Worm (Caenorhabditis elegans) whole organism, young adult: ENCODE data around the gene tax-6.

ENCODE experiments used
- C06A6.2 ChIP-seq: fragments of 200-800 bp; sonication (Bioruptor generic); conservative IDR thresholded peaks from 2 replicates; pipeline ENCODE4 v1.3.6; 2022; ENCODE audit warnings: missing genetic modification characterization, missing compliant biosample characterization
- C17E4.6 ChIP-seq: fragments of 200-800 bp; sonication (Bioruptor generic); IDR thresholded peaks from 2 replicates; pipeline ENCODE4 v1.3.6; 2022; ENCODE audit warnings: missing genetic modification reagents, missing genetic modification characterization, missing compliant biosample characterization
- F23B12.7 ChIP-seq: sonication (generic microtip); optimal IDR thresholded peaks from 2 replicates; lab custom pipeline; 2017; ENCODE audit warnings: missing genetic modification characterization, mild to moderate bottlenecking, missing compliant biosample characterization, antibody characterized with exemption, moderate library complexity; ENCODE audit not compliant: insufficient read depth
- F39B2.1 ChIP-seq: fragments of 200-800 bp; sonication (Bioruptor generic); IDR thresholded peaks from 2 replicates; pipeline ENCODE4 v1.3.6; 2022; ENCODE audit warnings: missing genetic modification reagents, missing genetic modification characterization, missing compliant biosample characterization
- F49E8.2 ChIP-seq: sonication (generic microtip); optimal IDR thresholded peaks from 3 replicates; lab custom pipeline; 2017; ENCODE audit warnings: missing genetic modification characterization, mild to moderate bottlenecking, missing compliant biosample characterization, antibody characterized with exemption, moderate library complexity; ENCODE audit not compliant: insufficient read depth
- F57A8.1 ChIP-seq: fragments of 200-800 bp; sonication (Bioruptor generic); optimal IDR thresholded peaks from 2 replicates; lab custom pipeline; 2018; ENCODE audit warnings: mild to moderate bottlenecking, missing genetic modification characterization, moderate library complexity, missing compliant biosample characterization
- K12H6.12 ChIP-seq: fragments of 200-800 bp; sonication (Bioruptor generic); optimal IDR thresholded peaks from 2 replicates; lab custom pipeline; 2018; ENCODE audit warnings: mild to moderate bottlenecking, missing genetic modification characterization, missing compliant biosample characterization
- Y53F4B.3 ChIP-seq: fragments of 200-800 bp; sonication (Bioruptor generic); IDR thresholded peaks from 2 replicates; pipeline ENCODE4 v1.3.6; 2022; ENCODE audit warnings: missing genetic modification reagents, missing genetic modification characterization, missing compliant biosample characterization
- Y79H2A.3 ChIP-seq: fragments of 200-800 bp; sonication (Bioruptor generic); conservative IDR thresholded peaks from 2 replicates; pipeline ENCODE4 v1.3.6; 2022; ENCODE audit warnings: missing genetic modification reagents, missing genetic modification characterization, missing compliant biosample characterization
- atf-7 ChIP-seq: sonication (generic microtip); optimal IDR thresholded peaks from 2 replicates; lab custom pipeline; 2017; ENCODE audit warnings: mild to moderate bottlenecking, missing genetic modification characterization, missing compliant biosample characterization
- attf-5 ChIP-seq: fragments of 200-800 bp; sonication (Bioruptor generic); optimal IDR thresholded peaks from 2 replicates; lab custom pipeline; 2018; ENCODE audit warnings: mild to moderate bottlenecking, missing genetic modification characterization, missing compliant biosample characterization
- cebp-1 ChIP-seq, 2 experiments: fragments of 200-800 bp in 1 of 2; sonication (Bioruptor generic) in 1 of 2; sonication (generic microtip) in 1 of 2; IDR thresholded peaks in 1 of 2; optimal IDR thresholded peaks in 1 of 2; 2 replicates each; pipeline versions ENCODE4 v1.3.6 to Lab custom; 2017 to 2022; ENCODE audit warnings: missing compliant biosample characterization in 2 of 2, missing genetic modification characterization in 2 of 2, mild to moderate bottlenecking in 1 of 2, missing genetic modification reagents in 1 of 2, moderate library complexity in 1 of 2
- ceh-100 ChIP-seq: fragments of 200-800 bp; sonication (Bioruptor generic); IDR thresholded peaks from 2 replicates; pipeline ENCODE4 v1.3.6; 2022; ENCODE audit warnings: missing genetic modification reagents, missing genetic modification characterization, missing compliant biosample characterization
- ceh-58 ChIP-seq: fragments of 200-800 bp; sonication (Bioruptor generic); IDR thresholded peaks from 2 replicates; pipeline ENCODE4 v1.3.6; 2022; ENCODE audit warnings: missing genetic modification characterization, missing compliant biosample characterization
- fkh-3 ChIP-seq: sonication (generic microtip); optimal IDR thresholded peaks from 2 replicates; lab custom pipeline; 2016; ENCODE audit warnings: mild to moderate bottlenecking, missing genetic modification characterization, missing compliant biosample characterization
- gei-17 ChIP-seq: fragments of 200-800 bp; sonication (Bioruptor generic); optimal IDR thresholded peaks from 2 replicates; lab custom pipeline; 2018; ENCODE audit warnings: mild to moderate bottlenecking, missing genetic modification characterization, missing compliant biosample characterization
- hmg-20 ChIP-seq: fragments of 200-800 bp; sonication (Bioruptor generic); IDR thresholded peaks from 2 replicates; pipeline ENCODE4 v1.3.6; 2022; ENCODE audit warnings: missing genetic modification reagents, missing genetic modification characterization, missing compliant biosample characterization
- hrde-1 ChIP-seq: sonication (generic microtip); optimal IDR thresholded peaks from 2 replicates; lab custom pipeline; 2016; ENCODE audit warnings: missing genetic modification characterization, mild to moderate bottlenecking, missing compliant biosample characterization, moderate library complexity, missing genotype, missing genetic modification reagents, borderline replicate concordance
- let-526 ChIP-seq: fragments of 200-800 bp; sonication (Bioruptor generic); IDR thresholded peaks from 2 replicates; pipeline ENCODE4 v1.3.6; 2022; ENCODE audit warnings: missing genetic modification reagents, missing genetic modification characterization, missing compliant biosample characterization
- let-607 ChIP-seq, 2 experiments: fragments of 200-800 bp in 1 of 2; sonication (Bioruptor generic) in 1 of 2; sonication (generic microtip) in 1 of 2; optimal IDR thresholded peaks; 2 replicates each; lab custom pipeline; 2016 to 2018; ENCODE audit warnings: mild to moderate bottlenecking in 2 of 2, missing compliant biosample characterization in 2 of 2, missing genetic modification characterization in 2 of 2, moderate library complexity in 2 of 2, missing genotype in 1 of 2
- lin-35 ChIP-seq, 3 experiments: fragments of 150-350 bp in 2 of 3; sonication (generic microtip) in 1 of 3; optimal IDR thresholded peaks; 2 replicates each; lab custom pipeline; 2014 to 2018; ENCODE audit warnings: missing biosample characterization in 3 of 3, missing genetic modification characterization in 3 of 3, missing genetic modification reagents in 3 of 3
- lin-40 ChIP-seq: sonication (generic microtip); optimal IDR thresholded peaks from 2 replicates; lab custom pipeline; 2016; ENCODE audit warnings: missing genetic modification characterization, mild to moderate bottlenecking, missing compliant biosample characterization, missing genotype, missing genetic modification reagents
- madf-6 ChIP-seq: fragments of 200-800 bp; sonication (Bioruptor generic); IDR thresholded peaks from 2 replicates; pipeline ENCODE4 v1.3.6; 2022; ENCODE audit warnings: missing genetic modification reagents, missing genetic modification characterization, missing compliant biosample characterization
- nhr-90 ChIP-seq: sonication (generic microtip); optimal IDR thresholded peaks from 2 replicates; lab custom pipeline; 2016; ENCODE audit warnings: missing genotype, mild to moderate bottlenecking, missing genetic modification characterization, missing compliant biosample characterization
- repo-1 ChIP-seq: sonication (generic microtip); optimal IDR thresholded peaks from 2 replicates; lab custom pipeline; 2017; ENCODE audit warnings: mild to moderate bottlenecking, missing genetic modification characterization, missing compliant biosample characterization
- snpc-1.1 ChIP-seq: sonication (generic microtip); optimal IDR thresholded peaks from 2 replicates; lab custom pipeline; 2017; ENCODE audit warnings: missing genetic modification characterization, mild to moderate bottlenecking, missing compliant biosample characterization, antibody characterized with exemption, moderate library complexity, missing genotype, missing genetic modification reagents; ENCODE audit not compliant: insufficient read depth
- snpc-1.3 ChIP-seq: sonication (generic microtip); optimal IDR thresholded peaks from 2 replicates; lab custom pipeline; 2017; ENCODE audit warnings: missing genetic modification characterization, mild to moderate bottlenecking, missing compliant biosample characterization, antibody characterized with exemption, moderate library complexity, missing genotype, missing genetic modification reagents; ENCODE audit not compliant: insufficient read depth
- snpc-3.4 ChIP-seq: sonication (generic microtip); optimal IDR thresholded peaks from 2 replicates; lab custom pipeline; 2017; ENCODE audit warnings: missing genetic modification characterization, mild to moderate bottlenecking, missing compliant biosample characterization, antibody characterized with exemption, moderate library complexity, missing genotype, missing genetic modification reagents
- snpc-4 ChIP-seq, 5 experiments: fragments of 150-350 bp in 1 of 5; sonication (generic microtip) in 4 of 5; optimal IDR thresholded peaks; 2 replicates each; lab custom pipeline; 2014 to 2018; ENCODE audit warnings: missing genetic modification characterization in 5 of 5, missing biosample characterization in 3 of 5, antibody characterized with exemption in 2 of 5, mild to moderate bottlenecking in 2 of 5, missing compliant biosample characterization in 2 of 5, missing genotype in 2 of 5, moderate library complexity in 2 of 5, missing genetic modification reagents in 1 of 5
- somi-1 ChIP-seq: fragments of 200-800 bp; sonication (Bioruptor generic); optimal IDR thresholded peaks from 2 replicates; lab custom pipeline; 2018; ENCODE audit warnings: mild to moderate bottlenecking, missing genetic modification characterization, missing compliant biosample characterization
- zim-3 ChIP-seq: sonication (generic microtip); optimal IDR thresholded peaks from 2 replicates; lab custom pipeline; 2017; ENCODE audit warnings: mild to moderate bottlenecking, missing genetic modification characterization, moderate library complexity, missing compliant biosample characterization
- ztf-18 ChIP-seq: sonication (generic microtip); optimal IDR thresholded peaks from 2 replicates; lab custom pipeline; 2016; ENCODE audit warnings: missing genotype, mild to moderate bottlenecking, missing genetic modification characterization, missing compliant biosample characterization
- ztf-26 ChIP-seq: sonication (generic microtip); optimal IDR thresholded peaks from 2 replicates; lab custom pipeline; 2017; ENCODE audit warnings: missing genetic modification characterization, missing compliant biosample characterization
- ztf-3 ChIP-seq: fragments of 200-800 bp; sonication (Bioruptor generic); optimal IDR thresholded peaks from 2 replicates; lab custom pipeline; 2018; ENCODE audit warnings: mild to moderate bottlenecking, missing genetic modification characterization, missing compliant biosample characterization

Gene tax-6

ce11 chrIV:10457137-10457536 lies 44.3 kb downstream of the tax-6 start, which contains the start of gene srb-17:
TSS of gene srb-17 (minus strand) at chrIV:10457237.
- no peak for TF ChIP-seq cebp-1 (GFP tag; IDR thresholded peaks at IDR 0.05; lab: Robert Waterston, UW)
- no peak for TF ChIP-seq cebp-1 (tag; optimal IDR thresholded peaks at IDR 0.05; lab: Kevin White, UChicago)
- TF ChIP-seq Y79H2A.3 (GFP tag; lab: Robert Waterston, UW), result no peak
- TF ChIP-seq somi-1 (GFP tag; lab: Kevin White, UChicago), result no peak
- TF ChIP-seq attf-5 (GFP tag; lab: Kevin White, UChicago), result no peak
- no peak for TF ChIP-seq let-607 (tag; optimal IDR thresholded peaks at IDR 0.05; lab: Kevin White, UChicago)
- TF ChIP-seq let-526 (GFP tag; lab: Robert Waterston, UW), result no peak
- TF ChIP-seq hrde-1 (tag; lab: Kevin White, UChicago), result no peak
- TF ChIP-seq K12H6.12 (tag; lab: Kevin White, UChicago), result no peak
- no peak for TF ChIP-seq repo-1
- no peak for TF ChIP-seq ceh-100 (GFP tag; lab: Robert Waterston, UW)
- no peak for TF ChIP-seq ceh-58 (GFP tag; lab: Robert Waterston, UW)
- no peak for TF ChIP-seq ztf-26
- TF ChIP-seq gei-17, result no peak
- no peak for TF ChIP-seq F23B12.7 (tag; lab: Kevin White, UChicago)
- TF ChIP-seq F57A8.1, result no peak
- TF ChIP-seq snpc-1.3, result no peak
- no peak for TF ChIP-seq ztf-18 (tag; lab: Kevin White, UChicago)
- TF ChIP-seq snpc-4 (GFP tag; optimal IDR thresholded peaks at IDR 0.05; lab: Kevin White, UChicago), result no peak
- TF ChIP-seq snpc-4 (tag; optimal IDR thresholded peaks at IDR 0.05; lab: Kevin White, UChicago), result no peak
- no peak for TF ChIP-seq madf-6 (GFP tag; lab: Robert Waterston, UW)
- TF ChIP-seq lin-40, result no peak

ce11 chrIV:10453001-10453400 lies 48.4 kb downstream of the tax-6 start, which contains the start of gene F01D4.8:
TSS of gene F01D4.8 (minus strand) at chrIV:10453101.
- TF ChIP-seq atf-7 (tag; lab: Kevin White, UChicago) (no peak), fkh-3 (tag; lab: Kevin White, UChicago) (no peak)

- TF ChIP-seq snpc-3.4 (tag; lab: Kevin White, UChicago), result no peak
- no peak for TF ChIP-seq nhr-90 (tag; lab: Kevin White, UChicago)
- no peak for TF ChIP-seq F39B2.1 (GFP tag; lab: Robert Waterston, UW)
- TF ChIP-seq snpc-1.1 (tag; lab: Kevin White, UChicago), result no peak
- no peak for TF ChIP-seq F49E8.2 (tag; lab: Kevin White, UChicago)
- no peak for TF ChIP-seq cebp-1 (GFP tag; IDR thresholded peaks at IDR 0.05; lab: Robert Waterston, UW)
- no peak for TF ChIP-seq cebp-1 (tag; optimal IDR thresholded peaks at IDR 0.05; lab: Kevin White, UChicago)
- TF ChIP-seq lin-35 (GFP tag; optimal IDR thresholded peaks at IDR 0.05; lab: Kevin White, UChicago), result no peak
- no peak for TF ChIP-seq Y53F4B.3 (GFP tag; lab: Robert Waterston, UW)
- TF ChIP-seq hmg-20 (GFP tag; lab: Robert Waterston, UW), result no peak
- TF ChIP-seq C17E4.6 (GFP tag; lab: Robert Waterston, UW), result no peak
- no peak for TF ChIP-seq ztf-3 (GFP tag; lab: Kevin White, UChicago)
- no peak for TF ChIP-seq zim-3 (tag; lab: Kevin White, UChicago)
- no peak for TF ChIP-seq C06A6.2
Measured at ce11 chrIV:10449799-10450198, 51.6 kb downstream of the tax-6 start, which contains the start of gene F13B12.4. TSS of gene F13B12.4 (minus strand) at chrIV:10449899.
